Worm (Caenorhabditis elegans): Measurements from ENCODE around the gene sre-41.
A peak's percentile ranks its signal among the peaks of the same experiment; 100 is the strongest.

sre-41 gene

ce11 chrII:12435202-12435872 lies 47.3 kb downstream of the sre-41 start (continued):
- TF ChIP-seq akir-1 (GFP tag; optimal IDR thresholded peaks at IDR 0.05): no peak
- TF ChIP-seq B0261.1 (tag; optimal IDR thresholded peaks at IDR 0.05): peak; percentile 61
- TF ChIP-seq F37B4.10 (GFP tag; IDR thresholded peaks at IDR 0.05): no peak
- no peak for TF ChIP-seq F52B5.7 (tag; optimal IDR thresholded peaks at IDR 0.05)
- no peak for TF ChIP-seq rec-8 (tag; optimal IDR thresholded peaks at IDR 0.05)
- TF ChIP-seq rcor-1 (GFP tag; IDR thresholded peaks at IDR 0.05): no peak
- no peak for TF ChIP-seq ZK185.1 (tag; optimal IDR thresholded peaks at IDR 0.05; ENCODE audit: poor library complexity, severe bottlenecking)
- no peak for TF ChIP-seq ceh-27 (GFP tag; optimal IDR thresholded peaks at IDR 0.05)
- TF ChIP-seq xnd-1 (tag; optimal IDR thresholded peaks at IDR 0.05): no peak
- no peak for TF ChIP-seq pbrm-1 (GFP tag; IDR thresholded peaks at IDR 0.05)
- no peak for TF ChIP-seq madf-10 (tag; optimal IDR thresholded peaks at IDR 0.05)
- TF ChIP-seq ceh-40 (GFP tag; IDR thresholded peaks at IDR 0.05): no peak
- peak; percentile 26; the same call in 1 of the 2 replicates for TF ChIP-seq dox-1 (GFP tag; IDR thresholded peaks at IDR 0.05)
- peak; percentile 22 for TF ChIP-seq F23B12.7 (tag; optimal IDR thresholded peaks at IDR 0.05; ENCODE audit: insufficient read depth)
- TF ChIP-seq lin-26 (GFP tag; IDR thresholded peaks at IDR 0.05): peak; percentile 65; the same call in 1 of the 2 replicates
- no peak for TF ChIP-seq Y95B8A.8 (GFP tag; IDR thresholded peaks at IDR 0.05)
- TF ChIP-seq F22D6.2 (tag; optimal IDR thresholded peaks at IDR 0.05): no peak
- TF ChIP-seq F49E8.2 (tag; optimal IDR thresholded peaks at IDR 0.05; ENCODE audit: insufficient read depth): no peak
- TF ChIP-seq lin-35 (GFP tag; optimal IDR thresholded peaks at IDR 0.05): no peak
- no peak for TF ChIP-seq K11D2.4 (GFP tag; IDR thresholded peaks at IDR 0.05)
- no peak for TF ChIP-seq cebp-2 (GFP tag; IDR thresholded peaks at IDR 0.05)
- no peak for TF ChIP-seq lir-1 (GFP tag; conservative IDR thresholded peaks at IDR 0.05)
- no peak for TF ChIP-seq hlh-26 (GFP tag; conservative IDR thresholded peaks at IDR 0.05)
- no peak for TF ChIP-seq sdz-38 (tag; optimal IDR thresholded peaks at IDR 0.05)
- no peak for TF ChIP-seq aptf-2 (GFP tag; conservative IDR thresholded peaks at IDR 0.05)
- no peak for TF ChIP-seq hsf-1 (GFP tag; IDR thresholded peaks at IDR 0.05)
- no peak for TF ChIP-seq hrde-1 (tag; optimal IDR thresholded peaks at IDR 0.05; ENCODE audit: borderline replicate concordance)
- no peak for TF ChIP-seq nhr-179 (tag; optimal IDR thresholded peaks at IDR 0.05)
- no peak for TF ChIP-seq Y53G8AR.9 (GFP tag; conservative IDR thresholded peaks at IDR 0.05)
- 0 out of 2 replicates have a peak, but pooled peaks have one; percentile 13 for TF ChIP-seq ztf-28 (GFP tag; IDR thresholded peaks at IDR 0.05)
- TF ChIP-seq ztf-25 (GFP tag; IDR thresholded peaks at IDR 0.05): 0 out of 2 replicates have a peak, but pooled peaks have one; percentile 32
- no peak for TF ChIP-seq madf-3 (GFP tag; IDR thresholded peaks at IDR 0.05)

DNA sequence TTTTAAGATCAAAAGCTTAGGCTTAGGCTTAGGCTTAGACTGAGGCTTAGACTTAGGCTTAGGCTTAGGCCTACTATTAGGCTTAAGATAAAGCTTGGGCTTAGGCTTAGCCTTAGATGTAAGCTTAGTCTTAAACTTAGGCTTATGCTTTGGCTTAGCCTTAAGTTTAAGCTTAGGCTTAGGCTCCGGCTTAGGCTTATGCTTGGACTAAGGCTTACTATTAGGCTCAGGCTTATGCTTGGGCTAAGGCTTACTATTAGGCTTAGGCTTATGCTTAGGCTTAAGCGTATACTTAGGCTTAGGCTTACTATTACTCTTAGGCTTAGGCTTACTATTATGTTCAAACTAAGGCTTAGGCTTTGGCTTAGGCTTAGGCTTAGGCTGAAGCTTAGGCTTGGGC lies 48.6 kb downstream of the sre-41 start:
- no peak for TF ChIP-seq nfya-2 (GFP tag; IDR thresholded peaks at IDR 0.05)

DNA sequence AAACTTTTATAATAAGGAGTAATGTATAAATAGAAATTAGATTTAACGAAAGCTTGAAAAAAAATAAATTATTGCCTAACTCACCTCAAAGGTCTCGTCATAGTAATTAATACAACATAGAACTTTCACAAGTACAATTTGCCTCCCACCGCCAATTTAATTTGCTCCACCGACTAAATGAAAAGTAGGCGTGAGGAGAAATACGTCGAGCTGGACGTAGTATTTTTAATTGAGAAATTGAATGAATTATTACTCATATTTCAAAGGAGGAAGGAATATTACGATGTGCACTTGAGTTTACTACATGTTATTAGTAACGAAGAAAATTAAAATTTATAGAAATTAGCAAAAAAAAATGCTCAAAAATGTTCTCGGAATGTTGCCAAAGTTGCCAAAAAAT lies 50.4 kb downstream of the sre-41 start, which contains the start of gene Y57A10C.9:
Y57A10C.9 (minus strand) TSS at position 101 of the 400 bp plus-strand sequence.
- no peak for TF ChIP-seq F37B4.10 (GFP tag; IDR thresholded peaks at IDR 0.05)

All from whole organism, young adult.